Worm (Caenorhabditis elegans): ENCODE data around the gene elo-3.

- TF ChIP-seq unc-130 (GFP tag; optimal IDR thresholded peaks at IDR 0.05), result no peak
- no peak for TF ChIP-seq chd-7 (tag; optimal IDR thresholded peaks at IDR 0.05)
- TF ChIP-seq nhr-179 (tag; optimal IDR thresholded peaks at IDR 0.05), result no peak
- no peak for TF ChIP-seq nhr-120 (GFP tag; IDR thresholded peaks at IDR 0.05)
- no peak for TF ChIP-seq atf-7 (tag; optimal IDR thresholded peaks at IDR 0.05)
- TF ChIP-seq madf-3 (GFP tag; IDR thresholded peaks at IDR 0.05), result no peak
- no peak for TF ChIP-seq lin-40 (tag; optimal IDR thresholded peaks at IDR 0.05)
- no peak for TF ChIP-seq aptf-2 (GFP tag; conservative IDR thresholded peaks at IDR 0.05)
- TF ChIP-seq ztf-6 (GFP tag; IDR thresholded peaks at IDR 0.05), result no peak
- TF ChIP-seq Y67H2A.10 (GFP tag; conservative IDR thresholded peaks at IDR 0.05), result no peak
- no peak for TF ChIP-seq efl-1 (GFP tag; optimal IDR thresholded peaks at IDR 0.05)
- TF ChIP-seq bed-1 (GFP tag; IDR thresholded peaks at IDR 0.05), result no peak
These were observed 20.7 kb downstream of the elo-3 start, which contains the start of gene C06E4.6 for ce11 chrIV:7258253-7258652.
